Fruit fly (Drosophila melanogaster) whole organism, prepupa: ENCODE data around the gene CG15894.

Source experiments
- Blimp-1 ChIP-seq: fragments of 200-800 bp; sonication (Bioruptor generic); optimal IDR thresholded peaks from 3 replicates; lab custom pipeline; 2017; ENCODE audit warnings: missing biosample characterization, missing genetic modification characterization, mild to moderate bottlenecking, moderate library complexity, missing genetic modification reagents
- CG10631 ChIP-seq: fragments of 200-800 bp; sonication (Bioruptor generic); optimal IDR thresholded peaks from 2 replicates; lab custom pipeline; 2016; ENCODE audit warnings: missing biosample characterization, missing genetic modification characterization
- CG10669 ChIP-seq: fragments of 200-800 bp; sonication (Bioruptor generic); optimal IDR thresholded peaks from 3 replicates; lab custom pipeline; 2018; ENCODE audit warnings: missing biosample characterization, mild to moderate bottlenecking, missing genetic modification characterization, moderate library complexity
- CG11294 ChIP-seq: fragments of 200-800 bp; sonication (Bioruptor generic); IDR thresholded peaks from 2 replicates; pipeline ENCODE4 v1.3.6; 2022; ENCODE audit warnings: missing biosample characterization, missing genetic modification characterization
- CG11902 ChIP-seq: fragments of 200-800 bp; sonication (Bioruptor generic); optimal IDR thresholded peaks from 3 replicates; lab custom pipeline; 2016; ENCODE audit warnings: missing biosample characterization, missing genetic modification characterization
- CG15336 ChIP-seq: fragments of 200-800 bp; sonication (Bioruptor generic); IDR thresholded peaks from 2 replicates; pipeline ENCODE4 v1.3.6; 2022; ENCODE audit warnings: missing biosample characterization, missing genetic modification characterization
- CG1621 ChIP-seq: fragments of 200-800 bp; sonication (Bioruptor generic); optimal IDR thresholded peaks from 3 replicates; lab custom pipeline; 2018; ENCODE audit warnings: missing biosample characterization, mild to moderate bottlenecking, missing genetic modification characterization
- CG31627 ChIP-seq: fragments of 200-800 bp; sonication (Bioruptor generic); optimal IDR thresholded peaks from 3 replicates; lab custom pipeline; 2016; ENCODE audit warnings: missing biosample characterization, missing genetic modification characterization
- CG32006 ChIP-seq: fragments of 200-800 bp; sonication (Bioruptor generic); optimal IDR thresholded peaks from 3 replicates; lab custom pipeline; 2017; ENCODE audit warnings: missing biosample characterization, mild to moderate bottlenecking, missing genetic modification characterization
- CG3919 ChIP-seq: fragments of 200-800 bp; sonication (Bioruptor generic); optimal IDR thresholded peaks from 3 replicates; lab custom pipeline; 2016; ENCODE audit warnings: missing biosample characterization, missing genetic modification characterization
- CG4318 ChIP-seq: fragments of 200-800 bp; sonication (Bioruptor generic); optimal IDR thresholded peaks from 3 replicates; lab custom pipeline; 2017; ENCODE audit warnings: missing biosample characterization, mild to moderate bottlenecking, missing genetic modification characterization
- CG6163 ChIP-seq: fragments of 200-800 bp; sonication (Bioruptor generic); IDR thresholded peaks from 3 replicates; pipeline ENCODE4 v1.3.6; 2022; ENCODE audit warnings: missing biosample characterization, missing genetic modification characterization
- CG6854 ChIP-seq: fragments of 200-800 bp; sonication (Bioruptor generic); optimal IDR thresholded peaks from 2 replicates; lab custom pipeline; 2017; ENCODE audit warnings: missing biosample characterization, mild to moderate bottlenecking, missing genetic modification characterization
- CG7368 ChIP-seq: fragments of 200-800 bp; sonication (Bioruptor generic); optimal IDR thresholded peaks from 3 replicates; lab custom pipeline; 2016; ENCODE audit warnings: missing biosample characterization, missing genetic modification characterization
- CG8319 ChIP-seq: fragments of 200-800 bp; sonication (Bioruptor generic); optimal IDR thresholded peaks from 3 replicates; lab custom pipeline; 2016; ENCODE audit warnings: missing biosample characterization, missing genetic modification characterization
- CG9139 ChIP-seq: fragments of 200-800 bp; sonication (Bioruptor generic); optimal IDR thresholded peaks from 3 replicates; lab custom pipeline; 2017; ENCODE audit warnings: missing biosample characterization, mild to moderate bottlenecking, missing genetic modification characterization
- Eip75B ChIP-seq: fragments of 200-800 bp; sonication (Bioruptor generic); optimal IDR thresholded peaks from 3 replicates; lab custom pipeline; 2016; ENCODE audit warnings: missing biosample characterization, missing genetic modification characterization
- Eip78C ChIP-seq: fragments of 200-800 bp; sonication (Bioruptor generic); peaks from one replicate; lab custom pipeline; 2016; ENCODE audit warnings: missing biosample characterization, missing genetic modification characterization
- Eip93F ChIP-seq: fragments of 200-800 bp; sonication (Bioruptor generic); optimal IDR thresholded peaks from 2 replicates; lab custom pipeline; 2016; ENCODE audit warnings: missing biosample characterization, mild to moderate bottlenecking, missing genetic modification characterization
- Ets21C ChIP-seq: fragments of 200-800 bp; sonication (Bioruptor generic); optimal IDR thresholded peaks from 3 replicates; lab custom pipeline; 2016; ENCODE audit warnings: missing biosample characterization, missing genetic modification characterization
- Hr39 ChIP-seq: fragments of 200-800 bp; sonication (Bioruptor generic); optimal IDR thresholded peaks from 2 replicates; lab custom pipeline; 2016; ENCODE audit warnings: missing biosample characterization, missing genetic modification characterization
- Met ChIP-seq: fragments of 200-800 bp; sonication (Bioruptor generic); optimal IDR thresholded peaks from 3 replicates; lab custom pipeline; 2016; ENCODE audit warnings: missing biosample characterization, missing genetic modification characterization
- OdsH ChIP-seq: fragments of 200-800 bp; sonication (Bioruptor generic); optimal IDR thresholded peaks from 3 replicates; lab custom pipeline; 2016; ENCODE audit warnings: missing biosample characterization, missing genetic modification characterization
- Smox ChIP-seq: fragments of 200-800 bp; sonication (Bioruptor generic); optimal IDR thresholded peaks from 3 replicates; lab custom pipeline; 2016; ENCODE audit warnings: missing biosample characterization, missing genetic modification characterization
- Sox102F ChIP-seq: fragments of 200-800 bp; sonication (Bioruptor generic); optimal IDR thresholded peaks from 2 replicates; lab custom pipeline; 2016; ENCODE audit warnings: missing biosample characterization, mild to moderate bottlenecking, missing genetic modification characterization
- Sox14 ChIP-seq: fragments of 200-800 bp; sonication (Bioruptor generic); optimal IDR thresholded peaks from 3 replicates; lab custom pipeline; 2016; ENCODE audit warnings: missing biosample characterization, missing genetic modification characterization
- achi ChIP-seq: fragments of 200-800 bp; sonication (Bioruptor generic); optimal IDR thresholded peaks from 3 replicates; lab custom pipeline; 2016; ENCODE audit warnings: missing biosample characterization, missing genetic modification characterization
- acj6 ChIP-seq: fragments of 200-800 bp; sonication (Bioruptor generic); optimal IDR thresholded peaks from 3 replicates; lab custom pipeline; 2016; ENCODE audit warnings: missing biosample characterization, missing genetic modification characterization
- cyc ChIP-seq: fragments of 200-800 bp; sonication (Bioruptor generic); optimal IDR thresholded peaks from 3 replicates; lab custom pipeline; 2016; ENCODE audit warnings: missing biosample characterization, missing genetic modification characterization
- dsx ChIP-seq: fragments of 200-800 bp; optimal IDR thresholded peaks from 3 replicates; lab custom pipeline; 2019; ENCODE audit warnings: missing biosample characterization, mild to moderate bottlenecking, missing genetic modification characterization, moderate library complexity; ENCODE audit not compliant: poor library complexity, severe bottlenecking
- esn ChIP-seq: fragments of 200-800 bp; sonication (Bioruptor generic); optimal IDR thresholded peaks from 2 replicates; lab custom pipeline; 2016; ENCODE audit warnings: missing biosample characterization, mild to moderate bottlenecking, missing genetic modification characterization, moderate library complexity
- fd59A ChIP-seq: fragments of 200-800 bp; sonication (Bioruptor generic); optimal IDR thresholded peaks from 2 replicates; lab custom pipeline; 2017; ENCODE audit warnings: missing biosample characterization, mild to moderate bottlenecking, missing genetic modification characterization, missing genetic modification reagents
- fd85E ChIP-seq: fragments of 200-800 bp; sonication (Bioruptor generic); optimal IDR thresholded peaks from 3 replicates; lab custom pipeline; 2016; ENCODE audit warnings: missing biosample characterization, missing genetic modification characterization
- lz ChIP-seq: fragments of 200-800 bp; sonication (Bioruptor generic); optimal IDR thresholded peaks from 3 replicates; lab custom pipeline; 2016; ENCODE audit warnings: missing biosample characterization, missing genetic modification characterization
- pdm3 ChIP-seq: fragments of 200-800 bp; sonication (Bioruptor generic); optimal IDR thresholded peaks from 3 replicates; lab custom pipeline; 2016; ENCODE audit warnings: missing biosample characterization, missing genetic modification characterization
- spab ChIP-seq: fragments of 200-800 bp; sonication (Bioruptor generic); optimal IDR thresholded peaks from 2 replicates; lab custom pipeline; 2017; ENCODE audit warnings: missing biosample characterization, mild to moderate bottlenecking, missing genetic modification characterization, missing genetic modification reagents
- topi ChIP-seq: fragments of 200-800 bp; sonication (Bioruptor generic); optimal IDR thresholded peaks from 3 replicates; lab custom pipeline; 2016; ENCODE audit warnings: missing biosample characterization, missing genetic modification characterization
- vri ChIP-seq: fragments of 200-800 bp; sonication (Bioruptor generic); optimal IDR thresholded peaks from 3 replicates; lab custom pipeline; 2016; ENCODE audit warnings: missing biosample characterization, mild to moderate bottlenecking, missing genetic modification characterization

The CG15894 gene

dm6 chrX:6283470-6283869, 25.5 kb upstream of the CG15894 start, which contains the start of gene CG11700:
CG11700 (minus strand) TSS chrX:6283575.
- peak; percentile 14 for TF ChIP-seq CG6854 (GFP tag; lab: Kevin White, UChicago)
- TF ChIP-seq achi (GFP tag; lab: Kevin White, UChicago) = no peak
- TF ChIP-seq Eip75B (GFP tag; lab: Kevin White, UChicago) = no peak
- TF ChIP-seq dsx (GFP tag; lab: Kevin White, UChicago) = peak; percentile 78
- TF ChIP-seq Ets21C = no peak
- no peak for TF ChIP-seq CG8319 (GFP tag; lab: Kevin White, UChicago)
- peak; percentile 59 for TF ChIP-seq Eip78C (GFP tag; lab: Kevin White, UChicago)

- peak; percentile 98 for TF ChIP-seq CG1621 (tag; lab: Kevin White, UChicago)
- TF ChIP-seq Sox14 (GFP tag; lab: Kevin White, UChicago) = peak; percentile 24
- TF ChIP-seq CG11902 = no peak
- TF ChIP-seq Eip78C (GFP tag; lab: Kevin White, UChicago) = peak; percentile 7
- TF ChIP-seq cyc (GFP tag; lab: Kevin White, UChicago) = peak; percentile 28
- peak; percentile 32 for TF ChIP-seq lz
- TF ChIP-seq CG6163 (GFP tag; lab: Robert Waterston, UW) = 0 out of 3 replicates have a peak, but pooled peaks have one; percentile 29
- TF ChIP-seq vri (GFP tag; lab: Kevin White, UChicago) = no peak
- no peak for TF ChIP-seq achi (GFP tag; lab: Kevin White, UChicago)
- TF ChIP-seq CG31627 (GFP tag; lab: Kevin White, UChicago) = peak; percentile 7
- peak; percentile 48 for TF ChIP-seq esn (GFP tag; lab: Kevin White, UChicago)
- TF ChIP-seq acj6 (GFP tag; lab: Kevin White, UChicago) = no peak
- no peak for TF ChIP-seq fd59A
- peak; percentile 49 for TF ChIP-seq dsx (GFP tag; lab: Kevin White, UChicago)
- no peak for TF ChIP-seq topi (GFP tag; lab: Kevin White, UChicago)
- TF ChIP-seq Hr39 (GFP tag; lab: Kevin White, UChicago) = no peak
- TF ChIP-seq Eip93F (GFP tag; lab: Kevin White, UChicago) = no peak
- no peak for TF ChIP-seq CG4318 (GFP tag; lab: Kevin White, UChicago)
- TF ChIP-seq OdsH (GFP tag; lab: Kevin White, UChicago) = no peak
Observed at dm6 chrX:6287842-6288241, 21.2 kb upstream of the CG15894 start, which contains the start of the genes Top3beta and wuho. Top3beta (minus strand) TSS chrX:6287990. wuho (plus strand) TSS chrX:6288100.

- TF ChIP-seq CG15336 (GFP tag; lab: Robert Waterston, UW) = no peak
- TF ChIP-seq dsx (GFP tag; lab: Kevin White, UChicago) = peak; percentile 56
- no peak for TF ChIP-seq fd85E (GFP tag; lab: Kevin White, UChicago)
- no peak for TF ChIP-seq CG32006 (GFP tag; lab: Kevin White, UChicago)
- TF ChIP-seq CG7368 (GFP tag; lab: Kevin White, UChicago) = no peak
- no peak for TF ChIP-seq Sox102F (GFP tag; lab: Kevin White, UChicago)
- TF ChIP-seq topi (GFP tag; lab: Kevin White, UChicago) = no peak
- no peak for TF ChIP-seq CG11294
- peak; percentile 5 for TF ChIP-seq Sox14 (GFP tag; lab: Kevin White, UChicago)
Observed at dm6 chrX:6291083-6291699, 17.8 kb upstream of the CG15894 start, which contains the start of the genes Rpt4 and mldr. Rpt4 (minus strand) TSS chrX:6291245. mldr (plus strand) TSS chrX:6291303.

dm6 chrX:6294243-6294642, 14.8 kb upstream of the CG15894 start, which contains the start of gene CG15892:
CG15892 (minus strand) TSS chrX:6294343.
- TF ChIP-seq Smox (no peak), CG10669 (GFP tag; lab: Kevin White, UChicago) (no peak), CG11902 (no peak), Met (GFP tag; lab: Kevin White, UChicago) (no peak), CG9139 (GFP tag; lab: Kevin White, UChicago) (no peak), OdsH (GFP tag; lab: Kevin White, UChicago) (no peak), Eip93F (GFP tag; lab: Kevin White, UChicago) (no peak), topi (GFP tag; lab: Kevin White, UChicago) (no peak), spab (no peak), CG4318 (GFP tag; lab: Kevin White, UChicago) (no peak), CG11294 (no peak), CG3919 (GFP tag; lab: Kevin White, UChicago) (no peak), Sox14 (GFP tag; lab: Kevin White, UChicago) (no peak), CG10631 (GFP tag; lab: Kevin White, UChicago) (no peak), Blimp-1 (GFP tag; lab: Kevin White, UChicago) (no peak), Eip78C (GFP tag; lab: Kevin White, UChicago) (no peak), pdm3 (no peak), CG7368 (GFP tag; lab: Kevin White, UChicago) (no peak), lz (no peak)
